Worm (Caenorhabditis elegans) whole organism, mixed stage, embryonic: ENCODE results near the gene sra-13.

Experiments
- M03D4.4 ChIP-seq: sonication (generic microtip); optimal IDR thresholded peaks from 2 replicates; lab custom pipeline; 2017; ENCODE audit warnings: mild to moderate bottlenecking, missing genetic modification characterization, missing compliant biosample characterization
- bed-3 ChIP-seq: fragments of 200-800 bp; sonication (Bioruptor generic); optimal IDR thresholded peaks from 3 replicates; lab custom pipeline; 2018; ENCODE audit warnings: mild to moderate bottlenecking, missing genetic modification characterization, moderate library complexity, missing compliant biosample characterization
- blmp-1 ChIP-seq: fragments of 150-350 bp; optimal IDR thresholded peaks from 2 replicates; lab custom pipeline; 2014; ENCODE audit warnings: missing biosample characterization, missing genetic modification characterization
- ceh-39 ChIP-seq: fragments of 150-350 bp; optimal IDR thresholded peaks from 2 replicates; lab custom pipeline; 2014; ENCODE audit warnings: missing biosample characterization, missing genetic modification characterization
- ceh-43 ChIP-seq: fragments of 200-800 bp; sonication (Bioruptor generic); optimal IDR thresholded peaks from 2 replicates; lab custom pipeline; 2018; ENCODE audit warnings: mild to moderate bottlenecking, missing genetic modification characterization, moderate library complexity, missing compliant biosample characterization
- ceh-83 ChIP-seq: fragments of 200-800 bp; sonication (Bioruptor generic); optimal IDR thresholded peaks from 2 replicates; lab custom pipeline; 2018; ENCODE audit warnings: mild to moderate bottlenecking, missing genetic modification characterization, missing compliant biosample characterization
- ces-1 ChIP-seq: fragments of 150-350 bp; optimal IDR thresholded peaks from 2 replicates; lab custom pipeline; 2014; ENCODE audit warnings: missing biosample characterization, missing genetic modification reagents, missing genetic modification characterization
- cnd-1 ChIP-seq: fragments of 200-800 bp; sonication (Bioruptor generic); optimal IDR thresholded peaks from 2 replicates; lab custom pipeline; 2018; ENCODE audit warnings: mild to moderate bottlenecking, missing genetic modification characterization, missing compliant biosample characterization
- drap-1 ChIP-seq: fragments of 200-800 bp; sonication (Bioruptor generic); optimal IDR thresholded peaks from 3 replicates; lab custom pipeline; 2018; ENCODE audit warnings: mild to moderate bottlenecking, missing genetic modification characterization, missing compliant biosample characterization
- elt-1 ChIP-seq: sonication (generic microtip); optimal IDR thresholded peaks from 2 replicates; lab custom pipeline; 2017; ENCODE audit warnings: missing genetic modification characterization, mild to moderate bottlenecking, missing compliant biosample characterization, antibody characterized with exemption, moderate library complexity, borderline replicate concordance; ENCODE audit not compliant: insufficient read depth
- elt-3 ChIP-seq: fragments of 150-350 bp; optimal IDR thresholded peaks from 2 replicates; lab custom pipeline; 2014; ENCODE audit warnings: missing biosample characterization, missing genetic modification characterization
- ham-2 ChIP-seq: fragments of 200-800 bp; sonication (Bioruptor generic); optimal IDR thresholded peaks from 2 replicates; lab custom pipeline; 2018; ENCODE audit warnings: mild to moderate bottlenecking, missing genetic modification characterization, missing compliant biosample characterization
- hlh-1 ChIP-seq: fragments of 150-350 bp; optimal IDR thresholded peaks from 2 replicates; lab custom pipeline; 2014; ENCODE audit warnings: missing biosample characterization, missing genetic modification reagents, missing genetic modification characterization
- lin-13 ChIP-seq: fragments of 150-350 bp; optimal IDR thresholded peaks from 2 replicates; lab custom pipeline; 2014; ENCODE audit warnings: missing biosample characterization, missing genetic modification characterization
- lin-32 ChIP-seq: fragments of 200-800 bp; sonication (Bioruptor generic); optimal IDR thresholded peaks from 2 replicates; lab custom pipeline; 2018; ENCODE audit warnings: mild to moderate bottlenecking, missing genetic modification characterization, missing compliant biosample characterization
- lsy-2 ChIP-seq: fragments of 150-350 bp; optimal IDR thresholded peaks from 2 replicates; lab custom pipeline; 2014; ENCODE audit warnings: missing biosample characterization, missing genetic modification characterization
- mab-5 ChIP-seq: fragments of 150-350 bp; optimal IDR thresholded peaks from 2 replicates; lab custom pipeline; 2014; ENCODE audit warnings: missing biosample characterization, missing genetic modification characterization
- mep-1 ChIP-seq: fragments of 150-350 bp; optimal IDR thresholded peaks from 2 replicates; lab custom pipeline; 2017; ENCODE audit warnings: missing biosample characterization, missing genetic modification reagents, missing genetic modification characterization, inconsistent platforms
- mls-2 ChIP-seq: sonication (generic microtip); optimal IDR thresholded peaks from 2 replicates; lab custom pipeline; 2016; ENCODE audit warnings: mild to moderate bottlenecking, missing genetic modification characterization, moderate library complexity, missing compliant biosample characterization
- nhr-12 ChIP-seq: fragments of 150-350 bp; optimal IDR thresholded peaks from 2 replicates; lab custom pipeline; 2014; ENCODE audit warnings: missing biosample characterization, missing genetic modification characterization
- nhr-2 ChIP-seq: fragments of 150-350 bp; optimal IDR thresholded peaks from 2 replicates; lab custom pipeline; 2014; ENCODE audit warnings: missing biosample characterization, missing genetic modification characterization
- nhr-237 ChIP-seq: fragments of 150-350 bp; optimal IDR thresholded peaks from 2 replicates; lab custom pipeline; 2014; ENCODE audit warnings: missing biosample characterization, missing genetic modification characterization
- nhr-28 ChIP-seq: fragments of 150-350 bp; optimal IDR thresholded peaks from 2 replicates; lab custom pipeline; 2014; ENCODE audit warnings: missing biosample characterization, missing genetic modification characterization
- nhr-76 ChIP-seq: sonication (generic microtip); optimal IDR thresholded peaks from 2 replicates; lab custom pipeline; 2017; ENCODE audit warnings: missing biosample characterization, missing genetic modification characterization
- pha-4 ChIP-seq: fragments of 150-350 bp; optimal IDR thresholded peaks from 2 replicates; lab custom pipeline; 2018; ENCODE audit warnings: missing biosample characterization, missing genetic modification reagents, missing genetic modification characterization
- sem-2 ChIP-seq: fragments of 200-800 bp; sonication (Bioruptor generic); optimal IDR thresholded peaks from 2 replicates; lab custom pipeline; 2018; ENCODE audit warnings: mild to moderate bottlenecking, missing genetic modification characterization, missing compliant biosample characterization
- snpc-4 ChIP-seq: fragments of 150-350 bp; optimal IDR thresholded peaks from 2 replicates; lab custom pipeline; 2014; ENCODE audit warnings: missing biosample characterization, missing genetic modification characterization
- sptf-1 ChIP-seq: sonication (generic microtip); optimal IDR thresholded peaks from 2 replicates; lab custom pipeline; 2017; ENCODE audit warnings: mild to moderate bottlenecking, missing genetic modification characterization, moderate library complexity, missing compliant biosample characterization
- tbx-8 ChIP-seq: fragments of 200-800 bp; sonication (Bioruptor generic); optimal IDR thresholded peaks from 2 replicates; lab custom pipeline; 2018; ENCODE audit warnings: mild to moderate bottlenecking, missing genetic modification characterization, moderate library complexity, missing compliant biosample characterization
- unc-120 ChIP-seq: sonication (generic microtip); optimal IDR thresholded peaks from 2 replicates; lab custom pipeline; 2017; ENCODE audit warnings: missing genetic modification characterization, missing compliant biosample characterization; ENCODE audit not compliant: poor library complexity, severe bottlenecking
- unc-39 ChIP-seq: fragments of 150-350 bp; optimal IDR thresholded peaks from 2 replicates; lab custom pipeline; 2014; ENCODE audit warnings: missing biosample characterization, missing genetic modification characterization
- unc-62 ChIP-seq: fragments of 150-350 bp; optimal IDR thresholded peaks from 2 replicates; lab custom pipeline; 2014; ENCODE audit warnings: missing biosample characterization, missing genetic modification reagents, missing genetic modification characterization
- zip-8 ChIP-seq: fragments of 150-350 bp; optimal IDR thresholded peaks from 2 replicates; lab custom pipeline; 2014; ENCODE audit warnings: missing biosample characterization, missing genetic modification characterization
- ztf-11 ChIP-seq: fragments of 150-350 bp; optimal IDR thresholded peaks from 2 replicates; lab custom pipeline; 2014; ENCODE audit warnings: missing biosample characterization, missing genetic modification characterization

The sra-13 gene

DNA sequence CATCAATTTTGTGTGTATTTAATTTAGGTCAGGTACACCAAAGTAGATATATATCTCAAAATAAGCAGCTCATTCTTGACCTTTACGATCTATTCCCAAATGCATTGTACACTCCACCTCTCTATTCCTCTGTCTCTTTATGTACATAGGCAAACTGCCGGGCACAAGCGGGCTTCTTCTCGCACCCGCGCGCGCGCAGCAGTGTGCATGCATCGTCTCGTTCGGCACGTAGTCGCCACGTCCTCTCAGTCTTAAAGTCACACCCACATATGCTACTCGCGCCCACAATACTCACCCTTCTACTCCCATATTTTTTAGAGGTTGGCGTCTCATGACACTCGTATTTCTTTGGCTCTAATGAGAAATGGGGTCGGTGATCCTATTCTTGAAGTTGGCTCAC is 43.9 kb downstream of the sra-13 start:
- TF ChIP-seq pha-4 (tag; lab: Kevin White, UChicago), result peak; percentile 60
- no peak for TF ChIP-seq nhr-12 (tag; lab: Kevin White, UChicago)
- TF ChIP-seq ztf-11 (tag; lab: Kevin White, UChicago), result no peak
- no peak for TF ChIP-seq ham-2 (GFP tag; lab: Kevin White, UChicago)

DNA sequence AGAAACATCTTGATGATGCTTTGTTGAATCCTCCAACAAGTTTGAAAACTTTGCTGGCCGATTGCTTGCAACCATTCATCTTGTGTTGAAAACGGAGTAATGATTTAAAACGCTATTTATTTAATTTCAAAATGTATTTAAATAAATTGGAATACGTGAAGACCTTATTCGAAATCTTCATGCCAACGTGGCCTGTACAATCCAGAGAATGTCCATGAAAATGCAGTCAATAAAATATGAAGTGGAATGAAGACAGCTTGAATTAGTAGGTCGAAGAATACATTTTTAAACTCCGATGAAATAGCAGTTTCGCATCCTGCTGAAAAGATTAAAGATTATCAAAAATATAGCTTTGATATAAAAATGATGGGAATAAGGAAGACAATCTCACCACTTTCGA is 47.0 kb downstream of the sra-13 start, which contains the start of gene F22B5.5:
Gene F22B5.5, minus strand, starts transcription at position 101 of the 400 bp plus-strand sequence.
- TF ChIP-seq elt-3 (tag; lab: Kevin White, UChicago) (no peak), pha-4 (tag; lab: Kevin White, UChicago) (no peak), ceh-83 (GFP tag; lab: Kevin White, UChicago) (no peak), mab-5 (tag; lab: Kevin White, UChicago) (no peak)

DNA sequence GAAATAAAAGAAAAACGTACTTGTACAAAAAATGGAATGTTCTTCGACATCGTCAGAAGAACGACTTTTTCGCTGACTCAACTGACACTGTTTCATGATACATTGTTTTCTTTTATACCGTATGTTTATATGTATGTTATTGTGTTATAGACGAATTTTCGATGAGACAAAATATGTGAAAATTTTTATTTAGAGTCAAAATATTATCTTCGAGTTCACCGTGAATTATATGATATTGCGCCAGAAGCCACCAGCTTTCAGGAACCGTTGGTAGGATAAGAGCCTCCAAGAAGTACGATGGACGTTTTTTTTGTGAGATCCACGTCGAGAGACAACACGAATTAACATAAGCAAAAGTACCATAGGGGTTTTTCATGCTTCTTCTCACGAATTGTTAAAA is 48.6 kb downstream of the sra-13 start, which contains the start of gene F22B5.6:
Gene F22B5.6, minus strand, starts transcription at position 101 of the 400 bp plus-strand sequence.
- TF ChIP-seq nhr-76 (tag; lab: Kevin White, UChicago) (no peak), sptf-1 (tag; lab: Kevin White, UChicago) (no peak), snpc-4 (tag; lab: Kevin White, UChicago) (no peak), lsy-2 (no peak), lin-32 (GFP tag; lab: Kevin White, UChicago) (no peak), M03D4.4 (tag; lab: Kevin White, UChicago) (no peak), tbx-8 (GFP tag; lab: Kevin White, UChicago) (no peak), elt-1 (tag; lab: Kevin White, UChicago) (no peak), unc-62 (GFP tag; lab: Kevin White, UChicago) (no peak), lin-13 (tag; lab: Kevin White, UChicago) (no peak), elt-3 (tag; lab: Kevin White, UChicago) (no peak), blmp-1 (tag; lab: Kevin White, UChicago) (no peak), nhr-28 (tag; lab: Kevin White, UChicago) (no peak), ztf-11 (tag; lab: Kevin White, UChicago) (no peak), ceh-83 (GFP tag; lab: Kevin White, UChicago) (no peak), nhr-237 (tag; lab: Kevin White, UChicago) (no peak), ham-2 (GFP tag; lab: Kevin White, UChicago) (no peak)

DNA sequence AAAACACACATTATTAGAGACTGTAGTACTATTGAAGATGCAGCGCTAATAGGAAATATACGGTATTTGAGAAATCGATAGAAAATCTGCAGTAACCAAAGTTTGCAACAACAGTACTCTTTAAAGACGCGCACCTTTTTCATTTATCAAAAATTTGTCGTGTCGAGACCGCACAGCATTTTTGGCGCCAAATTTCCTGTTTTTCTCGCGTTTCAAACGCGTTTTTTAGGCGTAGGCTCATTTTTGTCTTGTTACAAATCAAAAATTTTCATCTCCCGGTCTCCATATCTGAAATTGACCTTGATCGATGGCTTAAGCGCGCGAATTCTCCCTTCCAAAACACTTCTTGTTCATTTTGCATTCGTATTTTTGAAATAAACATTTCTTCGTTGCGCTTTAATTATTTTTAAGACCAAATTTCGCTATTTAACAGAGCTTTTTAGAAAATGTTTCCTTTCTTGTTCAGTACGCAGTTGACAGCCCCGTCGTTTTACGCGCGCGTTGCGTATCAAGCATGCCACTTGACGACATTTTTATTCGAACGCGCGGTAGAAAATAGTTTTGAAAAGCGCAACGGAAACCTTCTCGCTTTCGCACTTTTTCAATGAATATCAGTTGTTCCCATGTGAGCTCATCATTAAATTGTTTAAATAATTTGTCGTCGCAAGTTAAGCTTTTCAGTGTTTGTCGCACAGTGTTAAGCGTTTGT is 49.4 kb downstream of the sra-13 start:
- TF ChIP-seq nhr-2 (tag; lab: Kevin White, UChicago), result no peak
- no peak for TF ChIP-seq nhr-28 (tag; lab: Kevin White, UChicago)
- TF ChIP-seq unc-120 (tag; lab: Kevin White, UChicago), result no peak
- TF ChIP-seq snpc-4 (tag; lab: Kevin White, UChicago), result no peak
- TF ChIP-seq hlh-1 (tag; lab: Kevin White, UChicago), result peak; percentile 1
- TF ChIP-seq ham-2 (GFP tag; lab: Kevin White, UChicago), result no peak
- TF ChIP-seq cnd-1 (tag; lab: Kevin White, UChicago), result no peak
- no peak for TF ChIP-seq blmp-1 (tag; lab: Kevin White, UChicago)
- TF ChIP-seq zip-8 (tag; lab: Kevin White, UChicago), result no peak
- no peak for TF ChIP-seq elt-3 (tag; lab: Kevin White, UChicago)
- no peak for TF ChIP-seq bed-3 (GFP tag; lab: Kevin White, UChicago)
- TF ChIP-seq unc-62 (GFP tag; lab: Kevin White, UChicago), result no peak
- TF ChIP-seq lin-13 (tag; lab: Kevin White, UChicago), result peak; percentile 0
- TF ChIP-seq nhr-237 (tag; lab: Kevin White, UChicago), result no peak

DNA sequence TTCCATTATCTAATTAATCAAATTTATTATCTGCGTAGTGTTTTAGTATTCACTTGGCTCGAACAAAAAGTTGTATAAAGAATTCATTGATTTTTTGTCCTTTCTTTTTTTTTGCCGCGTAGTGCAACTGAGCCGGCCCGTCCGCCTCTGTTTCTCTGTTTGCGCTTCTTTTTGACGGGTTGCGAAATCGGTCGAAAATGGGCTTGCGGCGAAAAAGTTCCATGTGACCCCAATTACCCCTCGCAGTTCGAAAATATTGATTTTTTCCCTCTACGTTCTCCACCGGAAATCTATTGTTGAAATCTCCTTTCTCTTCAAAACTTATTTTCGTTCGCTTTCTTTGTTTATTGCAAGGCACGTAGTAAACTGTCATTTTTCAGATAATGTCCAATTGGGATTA is 50.0 kb downstream of the sra-13 start, which contains the start of gene zyg-9:
Gene zyg-9, plus strand, starts transcription at position 381 of the 400 bp plus-strand sequence.
- TF ChIP-seq ham-2 (GFP tag; lab: Kevin White, UChicago), result no peak
- TF ChIP-seq unc-39, result no peak
- TF ChIP-seq mls-2 (tag; lab: Kevin White, UChicago), result no peak
- TF ChIP-seq nhr-2 (tag; lab: Kevin White, UChicago), result no peak
- TF ChIP-seq cnd-1 (tag; lab: Kevin White, UChicago), result no peak
- no peak for TF ChIP-seq hlh-1 (tag; lab: Kevin White, UChicago)
- no peak for TF ChIP-seq sem-2 (GFP tag; lab: Kevin White, UChicago)
- TF ChIP-seq ceh-43 (GFP tag; lab: Kevin White, UChicago), result no peak
- no peak for TF ChIP-seq elt-1 (tag; lab: Kevin White, UChicago)
- no peak for TF ChIP-seq mep-1
- no peak for TF ChIP-seq drap-1 (GFP tag; lab: Kevin White, UChicago)
- TF ChIP-seq pha-4 (tag; lab: Kevin White, UChicago), result no peak
- TF ChIP-seq ztf-11 (tag; lab: Kevin White, UChicago), result no peak
- no peak for TF ChIP-seq sptf-1 (tag; lab: Kevin White, UChicago)
- TF ChIP-seq ces-1 (GFP tag; lab: Kevin White, UChicago), result no peak
- TF ChIP-seq elt-3 (tag; lab: Kevin White, UChicago), result no peak
- no peak for TF ChIP-seq snpc-4 (tag; lab: Kevin White, UChicago)
- TF ChIP-seq ceh-39 (tag; lab: Kevin White, UChicago), result no peak
- TF ChIP-seq, all 35 proteins: peak for 0
